Fruit fly (Drosophila melanogaster) whole organism, pupa: ENCODE results near the gene 4E-T.

Source experiments
- CG32121 ChIP-seq: fragments of 200-800 bp; sonication (Bioruptor generic); IDR thresholded peaks from 2 replicates; pipeline ENCODE4 v1.3.6; 2022; ENCODE audit warnings: missing biosample characterization, missing genetic modification characterization
- CG8159 ChIP-seq: fragments of 200-800 bp; sonication (Bioruptor generic); optimal IDR thresholded peaks from 3 replicates; lab custom pipeline; 2018; ENCODE audit warnings: missing biosample characterization, mild to moderate bottlenecking, missing genetic modification characterization, moderate library complexity

DNA sequence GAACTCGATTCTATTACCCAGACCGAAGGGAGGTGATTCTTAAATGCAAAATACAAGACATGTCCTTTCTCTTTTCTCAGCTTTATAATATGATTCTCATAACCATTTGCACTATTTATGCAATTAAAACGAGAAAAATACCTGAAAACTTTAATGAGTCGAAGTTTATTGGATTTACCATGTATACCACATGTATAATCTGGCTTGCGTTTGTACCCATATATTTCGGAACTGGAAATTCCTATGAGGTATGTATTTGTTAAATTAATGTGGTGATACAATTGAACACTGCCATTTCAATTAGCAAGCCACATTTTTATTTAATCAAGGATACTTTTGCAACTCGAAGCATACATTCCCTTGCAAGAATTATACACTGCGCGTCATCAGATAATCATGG lies 13.8 kb downstream of the 4E-T start:
- TF ChIP-seq CG32121 (GFP tag; lab: Robert Waterston, UW) (no peak), CG8159 (tag; lab: Kevin White, UChicago) (no peak)
